Fruit fly (Drosophila melanogaster) whole organism, adult: Measurements from ENCODE around the gene PIG-K.

ENCODE experiments used
- CG11617 ChIP-seq: fragments of 200-800 bp; sonication (Bioruptor generic); optimal IDR thresholded peaks from 2 replicates; lab custom pipeline; 2017; ENCODE audit warnings: mild to moderate bottlenecking, missing biosample characterization, missing genetic modification reagents, missing genetic modification characterization
- CG12768 ChIP-seq: fragments of 200-800 bp; sonication (Bioruptor generic); optimal IDR thresholded peaks from 2 replicates; lab custom pipeline; 2017; ENCODE audit warnings: missing biosample characterization, missing genetic modification characterization, mild to moderate bottlenecking, moderate library complexity, missing genetic modification reagents
- CG14711 ChIP-seq: fragments of 200-800 bp; sonication (Bioruptor generic); optimal IDR thresholded peaks from 2 replicates; lab custom pipeline; 2018; ENCODE audit warnings: missing biosample characterization, mild to moderate bottlenecking, missing genetic modification characterization, moderate library complexity
- CG1620 ChIP-seq: fragments of 200-800 bp; sonication (Bioruptor generic); optimal IDR thresholded peaks from 2 replicates; lab custom pipeline; 2016; ENCODE audit warnings: missing biosample characterization, missing genetic modification characterization
- CG5204 ChIP-seq: fragments of 200-800 bp; sonication (Bioruptor generic); optimal IDR thresholded peaks from 2 replicates; lab custom pipeline; 2016; ENCODE audit warnings: missing biosample characterization, missing genetic modification characterization
- CG7045 ChIP-seq: fragments of 200-800 bp; sonication (Bioruptor generic); optimal IDR thresholded peaks from 2 replicates; lab custom pipeline; 2017; ENCODE audit warnings: missing biosample characterization, mild to moderate bottlenecking, missing genetic modification characterization
- CG7101 ChIP-seq: fragments of 200-800 bp; sonication (Bioruptor generic); optimal IDR thresholded peaks from 2 replicates; lab custom pipeline; 2018; ENCODE audit warnings: missing biosample characterization, mild to moderate bottlenecking, missing genetic modification characterization, moderate library complexity
- Clk ChIP-seq: fragments of 200-800 bp; sonication (Bioruptor generic); optimal IDR thresholded peaks from 2 replicates; lab custom pipeline; 2017; ENCODE audit warnings: missing biosample characterization, missing genetic modification characterization
- Crg-1 ChIP-seq: fragments of 200-800 bp; sonication (Bioruptor generic); optimal IDR thresholded peaks from 2 replicates; lab custom pipeline; 2016; ENCODE audit warnings: missing biosample characterization, missing genetic modification characterization
- Hr96 ChIP-seq: fragments of 200-800 bp; sonication (Bioruptor generic); optimal IDR thresholded peaks from 2 replicates; lab custom pipeline; 2016; ENCODE audit warnings: missing biosample characterization, missing genetic modification characterization
- Mnt ChIP-seq: fragments of 200-800 bp; sonication (Bioruptor generic); optimal IDR thresholded peaks from 2 replicates; lab custom pipeline; 2016; ENCODE audit warnings: missing biosample characterization, mild to moderate bottlenecking, missing genetic modification characterization
- bab1 ChIP-seq: fragments of 200-800 bp; sonication (Bioruptor generic); optimal IDR thresholded peaks from 3 replicates; lab custom pipeline; 2019; ENCODE audit warnings: missing biosample characterization, mild to moderate bottlenecking, missing genetic modification characterization, moderate library complexity
- cnc ChIP-seq, 2 experiments: fragments of >200 bp; optimal IDR thresholded peaks; 2 replicates each; lab custom pipeline; 2017
- kay ChIP-seq: fragments of 200-800 bp; sonication (Bioruptor generic); peaks from one replicate; lab custom pipeline; 2016; ENCODE audit warnings: missing biosample characterization, missing genetic modification characterization, borderline replicate concordance
- tj ChIP-seq: fragments of 200-800 bp; sonication (Bioruptor generic); optimal IDR thresholded peaks from 3 replicates; lab custom pipeline; 2017; ENCODE audit warnings: missing biosample characterization, mild to moderate bottlenecking, missing genetic modification characterization, moderate library complexity
- toe ChIP-seq: fragments of 200-800 bp; sonication (Bioruptor generic); optimal IDR thresholded peaks from 2 replicates; lab custom pipeline; 2016; ENCODE audit warnings: missing biosample characterization, missing genetic modification characterization

Gene PIG-K

dm6 chrX:1963192-1963590, 46.0 kb downstream of the PIG-K start:
- no peak for TF ChIP-seq tj (GFP tag; lab: Kevin White, UChicago)
- no peak for TF ChIP-seq kay (GFP tag; lab: Kevin White, UChicago)
- TF ChIP-seq CG1620 (GFP tag; lab: Kevin White, UChicago), result no peak
- no peak for TF ChIP-seq CG5204 (GFP tag; lab: Kevin White, UChicago)
- no peak for TF ChIP-seq CG7045 (GFP tag; lab: Kevin White, UChicago)
- no peak for TF ChIP-seq CG11617 (GFP tag; lab: Kevin White, UChicago)
- TF ChIP-seq CG7101 (tag; lab: Kevin White, UChicago), result no peak
- no peak for TF ChIP-seq Hr96 (GFP tag; lab: Kevin White, UChicago)
- no peak for TF ChIP-seq CG12768 (GFP tag; lab: Kevin White, UChicago)
- TF ChIP-seq toe (GFP tag; lab: Kevin White, UChicago), result no peak
- TF ChIP-seq CG14711, result no peak
- TF ChIP-seq Mnt (GFP tag; lab: Kevin White, UChicago), result no peak
- TF ChIP-seq Clk (GFP tag; lab: Kevin White, UChicago), result no peak
- no peak for TF ChIP-seq bab1 (GFP tag; lab: Kevin White, UChicago)
- TF ChIP-seq cnc (optimal IDR thresholded peaks at IDR 0.05; lab: Kevin White, UChicago), result no peak
- TF ChIP-seq Crg-1, result no peak
